Fruit fly (Drosophila melanogaster): ENCODE results near the gene mrn.

The mrn gene

dm6 chr3L:15590803-15591597 lies 10.7 kb upstream of the mrn start (continued):
- TF ChIP-seq stwl (tag; optimal IDR thresholded peaks at IDR 0.05): no peak
- TF ChIP-seq CG31224 (GFP tag; IDR thresholded peaks at IDR 0.05): peak; percentile 37
- no peak for TF ChIP-seq CG2129 (GFP tag; IDR thresholded peaks at IDR 0.05; ENCODE audit: partially characterized antibody)
- no peak for TF ChIP-seq tx (GFP tag; optimal IDR thresholded peaks at IDR 0.05)
- no peak for TF ChIP-seq Adf1 (GFP tag; IDR thresholded peaks at IDR 0.05)
- no peak for TF ChIP-seq Sry-β (GFP tag; optimal IDR thresholded peaks at IDR 0.05)
- peak; percentile 11 for TF ChIP-seq her (GFP tag; optimal IDR thresholded peaks at IDR 0.05)
- peak in 1 of 2 experiments; percentile 17 for TF ChIP-seq Hr51 (GFP tag; optimal IDR thresholded peaks at IDR 0.05)
- peak; percentile 54; the same call in 1 of the 2 replicates for TF ChIP-seq CG14014 (GFP tag; IDR thresholded peaks at IDR 0.05)
- no peak for TF ChIP-seq GATAe (GFP tag; conservative IDR thresholded peaks at IDR 0.05)
- TF ChIP-seq tgo (GFP tag; IDR thresholded peaks at IDR 0.05): no peak; the same call in 2 of the 3 replicates
- TF ChIP-seq zen2 (GFP tag; IDR thresholded peaks at IDR 0.05; ENCODE audit: partially characterized antibody): no peak
- no peak for TF ChIP-seq CG8089 (GFP tag; optimal IDR thresholded peaks at IDR 0.05)
- peak; percentile 4 for TF ChIP-seq Sox102F (GFP tag; optimal IDR thresholded peaks at IDR 0.05)
- no peak for TF ChIP-seq org-1 (GFP tag; optimal IDR thresholded peaks at IDR 0.05)
- no peak for TF ChIP-seq CG1024 (GFP tag; IDR thresholded peaks at IDR 0.05)
- TF ChIP-seq ara (GFP tag; IDR thresholded peaks at IDR 0.05): no peak
- TF ChIP-seq CG1529 (GFP tag; optimal IDR thresholded peaks at IDR 0.05): no peak
- no peak for TF ChIP-seq aop (GFP tag; IDR thresholded peaks at IDR 0.05)
- TF ChIP-seq croc (GFP tag; conservative IDR thresholded peaks at IDR 0.05): no peak
- TF ChIP-seq B-H1 (GFP tag; IDR thresholded peaks at IDR 0.05): no peak; the same call in 2 of the 3 replicates
- peak; percentile 46 for TF ChIP-seq CG6813 (GFP tag; optimal IDR thresholded peaks at IDR 0.05)
- no peak for TF ChIP-seq Tbp (GFP tag; optimal IDR thresholded peaks at IDR 0.05)
- peak; percentile 40; the same call in 1 of the 2 replicates for TF ChIP-seq Awh (GFP tag; IDR thresholded peaks at IDR 0.05)
- no peak for TF ChIP-seq Hr39 (optimal IDR thresholded peaks at IDR 0.05)
- no peak for TF ChIP-seq gsb-n (tag; optimal IDR thresholded peaks at IDR 0.05)
- no peak for TF ChIP-seq CG7271 (tag; optimal IDR thresholded peaks at IDR 0.05)
- no peak for TF ChIP-seq CG7357 (GFP tag; IDR thresholded peaks at IDR 0.05)
- no peak for TF ChIP-seq Scr (GFP tag; IDR thresholded peaks at IDR 0.05; ENCODE audit: partially characterized antibody)
- no peak for TF ChIP-seq tup (GFP tag; optimal IDR thresholded peaks at IDR 0.05)
- TF ChIP-seq crp (GFP tag; optimal IDR thresholded peaks at IDR 0.05): no peak
- TF ChIP-seq Poxn (GFP tag; IDR thresholded peaks at IDR 0.05): no peak
- TF ChIP-seq CG6175 (GFP tag; IDR thresholded peaks at IDR 0.05): no peak
- TF ChIP-seq fd3F (GFP tag; optimal IDR thresholded peaks at IDR 0.05): peak; percentile 76
- peak; percentile 38 for TF ChIP-seq dmrt99B (tag; optimal IDR thresholded peaks at IDR 0.05)
- no peak for TF ChIP-seq jumu (GFP tag; optimal IDR thresholded peaks at IDR 0.05)
- no peak for TF ChIP-seq Ravus (GFP tag; IDR thresholded peaks at IDR 0.05)
- TF ChIP-seq HmgD (GFP tag; optimal IDR thresholded peaks at IDR 0.05): no peak
- TF ChIP-seq CG7987 (GFP tag; optimal IDR thresholded peaks at IDR 0.05): peak; percentile 32
- TF ChIP-seq CTCF (GFP tag; optimal IDR thresholded peaks at IDR 0.05): no peak
- no peak for TF ChIP-seq CG12391 (tag; optimal IDR thresholded peaks at IDR 0.05)
- no peak for TF ChIP-seq CG6272 (GFP tag; IDR thresholded peaks at IDR 0.05)
- peak; percentile 85 for TF ChIP-seq CG11696 (GFP tag; IDR thresholded peaks at IDR 0.05)
- no peak for TF ChIP-seq CG13775 (GFP tag; optimal IDR thresholded peaks at IDR 0.05)
- peak; percentile 59 for TF ChIP-seq Asciz (GFP tag; optimal IDR thresholded peaks at IDR 0.05)
- TF ChIP-seq ind (GFP tag; optimal IDR thresholded peaks at IDR 0.05): no peak
- TF ChIP-seq Opbp (GFP tag; IDR thresholded peaks at IDR 0.05; ENCODE audit: partially characterized antibody): no peak
- no peak for TF ChIP-seq CG13894 (tag; optimal IDR thresholded peaks at IDR 0.05)
- TF ChIP-seq repo (GFP tag; optimal IDR thresholded peaks at IDR 0.05): no peak
- 0 out of 3 replicates have a peak, but pooled peaks have one; percentile 19 for TF ChIP-seq Mrtf (GFP tag; IDR thresholded peaks at IDR 0.05)

All from whole organism, embryonic.